Worm (Caenorhabditis elegans): ENCODE data around the gene zip-9.

The zip-9 gene

DNA sequence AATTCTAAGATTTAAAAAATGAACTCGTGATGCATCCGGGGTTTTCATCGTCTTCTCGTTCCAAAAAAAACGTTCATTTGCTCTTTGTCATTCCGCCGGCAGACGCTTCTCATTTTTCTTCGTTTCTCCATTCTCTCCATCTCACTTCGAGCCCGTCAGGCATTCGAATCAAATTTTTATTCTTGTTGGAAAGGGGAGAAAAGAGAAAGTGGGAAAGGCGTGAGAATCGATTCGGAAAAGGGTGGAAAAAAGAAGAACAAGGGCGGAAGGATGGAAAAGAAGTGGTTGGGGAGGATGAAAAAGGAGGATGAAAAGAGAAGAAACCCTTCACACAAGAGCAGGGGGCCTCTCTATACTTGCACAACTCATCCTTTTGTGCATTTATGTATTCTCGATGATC is 37.5 kb upstream of the zip-9 start:
- peak; percentile 33 for TF ChIP-seq C34F6.9 (tag; optimal IDR thresholded peaks at IDR 0.05)
- no peak for TF ChIP-seq peb-1 (tag; optimal IDR thresholded peaks at IDR 0.05)
- TF ChIP-seq unc-55 (GFP tag; optimal IDR thresholded peaks at IDR 0.05), result peak; percentile 40
- TF ChIP-seq zag-1 (tag; optimal IDR thresholded peaks at IDR 0.05), result peak; percentile 41
- TF ChIP-seq lsy-2 (tag; optimal IDR thresholded peaks at IDR 0.05), result peak in 1 of 2 experiments; percentile 31
- TF ChIP-seq R02D3.7 (tag; optimal IDR thresholded peaks at IDR 0.05), result no peak
- no peak for TF ChIP-seq skn-1 (tag; optimal IDR thresholded peaks at IDR 0.05)
- peak; percentile 18 for TF ChIP-seq Y55F3AM.14 (GFP tag; optimal IDR thresholded peaks at IDR 0.05)
- TF ChIP-seq ztf-4 (tag; optimal IDR thresholded peaks at IDR 0.05), result no peak
- peak; percentile 31 for TF ChIP-seq crh-2 (tag; optimal IDR thresholded peaks at IDR 0.05)
- no peak for TF ChIP-seq egl-27 (tag; optimal IDR thresholded peaks at IDR 0.05)
- TF ChIP-seq ztf-1 (GFP tag; conservative IDR thresholded peaks at IDR 0.05), result no peak
- TF ChIP-seq ztf-11 (tag; optimal IDR thresholded peaks at IDR 0.05), result no peak

DNA sequence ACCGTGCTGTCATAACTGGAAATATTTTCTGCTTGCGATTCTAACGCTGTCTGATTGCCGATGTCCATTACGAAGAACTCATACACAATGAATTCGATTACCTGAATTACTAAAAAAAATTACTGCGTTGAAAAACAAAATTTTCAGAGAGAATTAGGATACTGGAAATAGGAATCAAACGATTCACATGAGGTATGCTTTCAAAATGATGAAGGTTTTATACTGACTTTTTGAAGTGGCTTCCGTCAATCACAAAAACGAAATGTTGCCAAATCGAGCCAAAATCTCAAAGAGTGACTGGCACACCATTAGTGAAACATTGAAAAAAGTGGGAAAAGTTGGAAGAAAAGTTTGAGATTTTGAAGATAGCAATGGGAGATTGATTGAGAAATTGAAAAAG is 33.2 kb upstream of the zip-9 start, which contains the start of gene zzz-1:
Gene zzz-1, minus strand, starts transcription at position 101 of the 400 bp plus-strand sequence.
- TF ChIP-seq ztf-4 (tag; optimal IDR thresholded peaks at IDR 0.05), result no peak
- no peak for TF ChIP-seq lin-39 (tag; optimal IDR thresholded peaks at IDR 0.05)
- TF ChIP-seq C34F6.9 (tag; optimal IDR thresholded peaks at IDR 0.05), result no peak
- TF ChIP-seq ceh-16 (tag; optimal IDR thresholded peaks at IDR 0.05), result no peak
- TF ChIP-seq ztf-11 (tag; optimal IDR thresholded peaks at IDR 0.05), result no peak
- TF ChIP-seq alr-1 (tag; optimal IDR thresholded peaks at IDR 0.05), result no peak
- TF ChIP-seq skn-1 (tag; optimal IDR thresholded peaks at IDR 0.05), result no peak
- TF ChIP-seq sma-9 (GFP tag; optimal IDR thresholded peaks at IDR 0.05), result no peak
- no peak for TF ChIP-seq sma-9 (tag; optimal IDR thresholded peaks at IDR 0.05)
- TF ChIP-seq Y55F3AM.14 (GFP tag; optimal IDR thresholded peaks at IDR 0.05), result no peak
- no peak for TF ChIP-seq lin-13 (GFP tag; optimal IDR thresholded peaks at IDR 0.05)
- no peak for TF ChIP-seq elt-1 (tag; optimal IDR thresholded peaks at IDR 0.05)
- no peak for TF ChIP-seq nhr-12 (tag; optimal IDR thresholded peaks at IDR 0.05)
- TF ChIP-seq aly-2 (tag; optimal IDR thresholded peaks at IDR 0.05), result no peak
- TF ChIP-seq peb-1 (tag; optimal IDR thresholded peaks at IDR 0.05), result no peak
- no peak for TF ChIP-seq blmp-1 (tag; optimal IDR thresholded peaks at IDR 0.05; ENCODE audit: insufficient read depth)
- no peak for TF ChIP-seq elt-3 (tag; optimal IDR thresholded peaks at IDR 0.05)
- TF ChIP-seq lin-11 (tag; optimal IDR thresholded peaks at IDR 0.05), result no peak
- no peak for TF ChIP-seq dmd-4 (tag; optimal IDR thresholded peaks at IDR 0.05)
- TF ChIP-seq R02D3.7 (tag; optimal IDR thresholded peaks at IDR 0.05), result no peak
- TF ChIP-seq nhr-10 (tag; optimal IDR thresholded peaks at IDR 0.05), result no peak

DNA sequence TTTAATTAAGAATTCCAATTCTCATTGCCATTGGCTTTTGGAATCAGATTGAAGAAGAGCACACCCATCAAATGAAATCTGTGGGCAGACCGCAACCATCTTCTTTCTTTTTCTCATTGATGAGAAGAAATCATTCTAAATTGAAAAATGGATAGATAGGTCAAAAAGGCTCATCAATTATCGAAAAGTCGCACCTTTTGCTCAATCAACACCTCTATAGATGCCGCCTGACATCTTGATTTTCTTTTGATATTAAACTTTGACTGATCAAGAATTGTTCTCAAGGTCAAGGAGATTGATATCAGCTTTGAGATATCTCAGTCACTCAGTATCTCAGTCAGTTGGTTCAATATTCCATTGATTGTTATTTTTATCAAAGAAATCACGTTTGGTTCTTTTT is 32.3 kb upstream of the zip-9 start:
- TF ChIP-seq nhr-25 (tag; optimal IDR thresholded peaks at IDR 0.05), result no peak
- TF ChIP-seq nhr-21 (tag; optimal IDR thresholded peaks at IDR 0.05), result no peak
- TF ChIP-seq ztf-4 (tag; optimal IDR thresholded peaks at IDR 0.05), result no peak
- no peak for TF ChIP-seq aly-2 (tag; optimal IDR thresholded peaks at IDR 0.05)
- TF ChIP-seq snpc-4 (tag; optimal IDR thresholded peaks at IDR 0.05), result no peak
- TF ChIP-seq ztf-1 (GFP tag; conservative IDR thresholded peaks at IDR 0.05), result no peak
- no peak for TF ChIP-seq mbf-1 (tag; optimal IDR thresholded peaks at IDR 0.05)
- TF ChIP-seq nhr-77 (tag; optimal IDR thresholded peaks at IDR 0.05), result no peak
- TF ChIP-seq lin-11 (tag; optimal IDR thresholded peaks at IDR 0.05), result no peak
- TF ChIP-seq nhr-11 (tag; optimal IDR thresholded peaks at IDR 0.05), result no peak
- no peak for TF ChIP-seq unc-62 (GFP tag; optimal IDR thresholded peaks at IDR 0.05)

DNA sequence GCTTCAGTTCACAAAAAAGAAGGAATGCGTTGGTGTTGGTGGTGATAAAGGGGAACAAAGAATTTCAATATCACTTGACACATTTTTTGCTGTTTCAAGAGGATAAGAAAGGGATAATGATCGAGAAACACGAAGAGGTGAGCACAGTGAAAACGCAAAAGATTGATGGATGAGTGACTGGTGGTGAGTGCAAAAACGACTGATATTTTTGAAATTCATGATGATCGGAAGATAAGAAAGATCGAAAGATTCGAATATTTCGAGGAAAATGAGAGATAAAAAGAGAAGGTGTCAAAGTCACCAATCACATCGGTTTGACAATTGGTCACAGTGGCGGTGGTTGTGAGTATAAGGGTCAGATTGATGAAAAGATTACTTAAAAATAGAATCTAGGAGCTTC is 26.3 kb upstream of the zip-9 start:
- TF ChIP-seq nhr-129 (tag; optimal IDR thresholded peaks at IDR 0.05) (peak; percentile 63), unc-55 (GFP tag; optimal IDR thresholded peaks at IDR 0.05) (no peak), nhr-23 (tag; optimal IDR thresholded peaks at IDR 0.05) (no peak), nhr-6 (tag; optimal IDR thresholded peaks at IDR 0.05) (no peak), alr-1 (tag; optimal IDR thresholded peaks at IDR 0.05) (no peak), F13H6.1 (tag; optimal IDR thresholded peaks at IDR 0.05) (peak; percentile 34), sma-9 (GFP tag; optimal IDR thresholded peaks at IDR 0.05) (peak; percentile 12), sma-9 (tag; optimal IDR thresholded peaks at IDR 0.05) (no peak)
